Worm (Caenorhabditis elegans): ENCODE measurements around the gene iff-1.

- TF ChIP-seq pha-4 (tag; optimal IDR thresholded peaks at IDR 0.05) (no peak), snpc-4 (tag; optimal IDR thresholded peaks at IDR 0.05) (no peak), nhr-28 (tag; optimal IDR thresholded peaks at IDR 0.05) (no peak), pqm-1 (tag; optimal IDR thresholded peaks at IDR 0.05) (no peak), tbx-2 (tag; optimal IDR thresholded peaks at IDR 0.05) (no peak), unc-62 (GFP tag; optimal IDR thresholded peaks at IDR 0.05) (no peak), ama-1 (optimal IDR thresholded peaks at IDR 0.05) (no peak), zag-1 (tag; optimal IDR thresholded peaks at IDR 0.05) (no peak), nhr-12 (tag; optimal IDR thresholded peaks at IDR 0.05) (no peak)
Measured at ce11 chrIII:9757414-9757813, 10.4 kb upstream of the iff-1 start, which contains the start of gene vps-53.

Data from whole organism, L3 larva.